Worm (Caenorhabditis elegans): ENCODE measurements around the gene T05C3.6.

DNA sequence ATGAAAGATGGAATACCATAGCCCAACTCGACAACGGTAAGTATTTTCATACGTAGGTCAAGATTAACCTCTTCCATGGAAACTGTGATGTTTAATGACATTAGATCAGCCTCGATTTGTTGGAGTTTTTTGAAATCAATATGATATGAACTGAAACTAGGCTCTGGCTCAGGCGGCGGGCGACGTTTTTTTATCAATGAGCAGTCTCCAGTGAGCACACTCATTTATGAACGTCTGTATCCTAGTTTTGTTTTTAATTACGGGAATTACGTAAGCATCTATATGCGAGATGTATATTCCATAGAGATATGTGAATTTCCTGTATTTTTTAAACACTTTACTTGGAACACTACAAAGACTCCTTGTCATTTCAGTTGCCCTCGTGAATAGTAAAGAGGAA is 27.4 kb upstream of the T05C3.6 start, which contains the start of gene srg-67:
- TF ChIP-seq W03F9.2 (tag; optimal IDR thresholded peaks at IDR 0.05) (no peak), him-1 (tag; optimal IDR thresholded peaks at IDR 0.05) (no peak)

All from whole organism, L4/young adult.